Worm (Caenorhabditis elegans): ENCODE measurements around the gene nhr-148.

The nhr-148 gene

ce11 chrV:7389771-7390170 lies 47.8 kb downstream of the nhr-148 start, which contains the start of gene C02H6.1:
TSS of gene C02H6.1 (minus strand) at chrV:7389871.
- TF ChIP-seq zfp-3 (GFP tag; conservative IDR thresholded peaks at IDR 0.05) (no peak), nhr-77 (tag; optimal IDR thresholded peaks at IDR 0.05) (no peak), ama-1 (optimal IDR thresholded peaks at IDR 0.05) (no peak), Y48G9A.11 (GFP tag; IDR thresholded peaks at IDR 0.05) (no peak), ceh-82 (tag; optimal IDR thresholded peaks at IDR 0.05) (no peak), nhr-102 (tag; optimal IDR thresholded peaks at IDR 0.05) (no peak), rbr-2 (tag; optimal IDR thresholded peaks at IDR 0.05) (no peak), mes-2 (tag; optimal IDR thresholded peaks at IDR 0.05; ENCODE audit: poor library complexity, severe bottlenecking) (no peak), lin-29 (GFP tag; IDR thresholded peaks at IDR 0.05) (no peak), lir-3 (tag; optimal IDR thresholded peaks at IDR 0.05) (no peak), saeg-2 (GFP tag; IDR thresholded peaks at IDR 0.05) (no peak)

ce11 chrV:7391933-7392332 lies 50.0 kb downstream of the nhr-148 start, which contains the start of gene fbxa-105:
TSS of gene fbxa-105 (minus strand) at chrV:7392029.
- TF ChIP-seq set-16 (GFP tag; IDR thresholded peaks at IDR 0.05) (no peak), nhr-25 (tag; optimal IDR thresholded peaks at IDR 0.05; ENCODE audit: borderline replicate concordance, insufficient read depth) (no peak), T26A8.4 (GFP tag; IDR thresholded peaks at IDR 0.05) (no peak), lsy-2 (tag; optimal IDR thresholded peaks at IDR 0.05) (no peak), nhr-28 (tag; optimal IDR thresholded peaks at IDR 0.05) (peak; percentile 26), aha-1 (tag) (no peak), pqm-1 (tag; optimal IDR thresholded peaks at IDR 0.05) (peak; percentile 77), jun-1 (tag; optimal IDR thresholded peaks at IDR 0.05) (no peak), F26F4.8 (GFP tag; conservative IDR thresholded peaks at IDR 0.05) (no peak), ztf-11 (tag; optimal IDR thresholded peaks at IDR 0.05) (no peak), skn-1 (tag; optimal IDR thresholded peaks at IDR 0.05) (no peak), daf-16 (GFP tag; optimal IDR thresholded peaks at IDR 0.05) (no peak), daf-16 (tag; optimal IDR thresholded peaks at IDR 0.05) (peak; percentile 59), lir-3 (tag; optimal IDR thresholded peaks at IDR 0.05) (no peak), arid-1 (GFP tag; conservative IDR thresholded peaks at IDR 0.05) (no peak), spr-1 (tag; optimal IDR thresholded peaks at IDR 0.05) (no peak), ceh-62 (tag; optimal IDR thresholded peaks at IDR 0.05) (no peak), dve-1 (tag; optimal IDR thresholded peaks at IDR 0.05; ENCODE audit: insufficient read depth) (peak; percentile 24), php-3 (GFP tag; IDR thresholded peaks at IDR 0.05) (no peak), ceh-44 (GFP tag; IDR thresholded peaks at IDR 0.05) (no peak), hif-1 (tag; optimal IDR thresholded peaks at IDR 0.05) (no peak), zfp-2 (tag; optimal IDR thresholded peaks at IDR 0.05) (no peak), snpc-1.2 (GFP tag; IDR thresholded peaks at IDR 0.05) (no peak), mxl-2 (GFP tag; conservative IDR thresholded peaks at IDR 0.05) (no peak), mxl-3 (GFP tag; optimal IDR thresholded peaks at IDR 0.05) (no peak)
